Fruit fly (Drosophila melanogaster) whole organism, wandering third instar larva: ENCODE results near the gene CG15337.

Experiments
- Dfd ChIP-seq: fragments of >200 bp; optimal IDR thresholded peaks from 2 replicates; lab custom pipeline; 2017; ENCODE audit warnings: missing biosample characterization, missing genetic modification characterization
- GATAd ChIP-seq: sonication (Bioruptor generic); optimal IDR thresholded peaks from 2 replicates; lab custom pipeline; 2016; ENCODE audit warnings: missing biosample characterization, missing genetic modification characterization
- Hnf4 ChIP-seq: fragments of 200-800 bp; sonication (Bioruptor generic); optimal IDR thresholded peaks from 2 replicates; lab custom pipeline; 2016; ENCODE audit warnings: missing biosample characterization, mild to moderate bottlenecking, missing genetic modification characterization
- Myc ChIP-seq: fragments of >200 bp; optimal IDR thresholded peaks from 2 replicates; lab custom pipeline; 2017
- N ChIP-seq: fragments of >200 bp; optimal IDR thresholded peaks from 2 replicates; lab custom pipeline; 2018; ENCODE audit warnings: missing biosample characterization, missing external identifiers, missing genetic modification characterization
- OdsH ChIP-seq: fragments of 200-800 bp; sonication (Bioruptor generic); optimal IDR thresholded peaks from 2 replicates; lab custom pipeline; 2016; ENCODE audit warnings: missing biosample characterization, mild to moderate bottlenecking, missing genetic modification characterization
- dmrt93B ChIP-seq: fragments of 200-800 bp; sonication (Bioruptor generic); optimal IDR thresholded peaks from 2 replicates; lab custom pipeline; 2018; ENCODE audit warnings: missing biosample characterization, mild to moderate bottlenecking, missing genetic modification characterization
- ey ChIP-seq: fragments of 200-800 bp; sonication (Bioruptor generic); optimal IDR thresholded peaks from 2 replicates; lab custom pipeline; 2016; ENCODE audit warnings: missing biosample characterization, missing genetic modification characterization
- h ChIP-seq: fragments of 200-800 bp; sonication (Bioruptor generic); optimal IDR thresholded peaks from 3 replicates; lab custom pipeline; 2016; ENCODE audit warnings: missing biosample characterization, mild to moderate bottlenecking, missing genetic modification characterization
- lola ChIP-seq: fragments of >200 bp; optimal IDR thresholded peaks from 2 replicates; lab custom pipeline; 2017; ENCODE audit warnings: missing biosample characterization, missing genetic modification characterization
- pan ChIP-seq: fragments of >200 bp; optimal IDR thresholded peaks from 2 replicates; lab custom pipeline; 2017
- rgr ChIP-seq: fragments of 200-800 bp; sonication (Bioruptor generic); optimal IDR thresholded peaks from 3 replicates; lab custom pipeline; 2016; ENCODE audit warnings: missing biosample characterization, mild to moderate bottlenecking, missing genetic modification characterization
- tai ChIP-seq: sonication (Bioruptor generic); optimal IDR thresholded peaks from 2 replicates; lab custom pipeline; 2016; ENCODE audit warnings: missing biosample characterization, missing genetic modification characterization
- woc ChIP-seq: sonication (Bioruptor generic); optimal IDR thresholded peaks from 2 replicates; lab custom pipeline; 2016; ENCODE audit warnings: missing biosample characterization, mild to moderate bottlenecking, missing genetic modification characterization

dm6 chrX:8176291-8177029 is 16.6 kb downstream of the CG15337 start:
- no peak for TF ChIP-seq lola
- no peak for TF ChIP-seq rgr (GFP tag; lab: Kevin White, UChicago)
- TF ChIP-seq woc: no peak
- TF ChIP-seq pan: no peak
- TF ChIP-seq OdsH (GFP tag; lab: Kevin White, UChicago): no peak
- TF ChIP-seq N (GFP tag; lab: Kevin White, UChicago): no peak
- TF ChIP-seq tai: no peak
- TF ChIP-seq Hnf4 (GFP tag; lab: Kevin White, UChicago): no peak
- no peak for TF ChIP-seq h (GFP tag; lab: Kevin White, UChicago)
- no peak for TF ChIP-seq GATAd (GFP tag; lab: Kevin White, UChicago)
- TF ChIP-seq dmrt93B (GFP tag; lab: Kevin White, UChicago): no peak
- no peak for TF ChIP-seq Myc (lab: Kevin White, UChicago)
- TF ChIP-seq Dfd (GFP tag; lab: Kevin White, UChicago): no peak
- TF ChIP-seq ey (GFP tag; lab: Kevin White, UChicago): no peak
